Worm (Caenorhabditis elegans): ENCODE measurements around the gene dpf-1.
A peak's percentile ranks its signal among the peaks of the same experiment; 100 is the strongest.

Gene dpf-1

ce11 chrV:15503603-15504002, 32.5 kb downstream of the dpf-1 start:
- no peak for TF ChIP-seq unc-62 (GFP tag; optimal IDR thresholded peaks at IDR 0.05)
- TF ChIP-seq ceh-39 (tag; optimal IDR thresholded peaks at IDR 0.05), result no peak
- TF ChIP-seq blmp-1 (tag; optimal IDR thresholded peaks at IDR 0.05), result no peak
- TF ChIP-seq M03D4.4 (tag; optimal IDR thresholded peaks at IDR 0.05), result no peak

ce11 chrV:15505068-15505467, 33.9 kb downstream of the dpf-1 start:
- TF ChIP-seq zip-8 (tag; optimal IDR thresholded peaks at IDR 0.05), result no peak
- no peak for TF ChIP-seq unc-39 (tag; optimal IDR thresholded peaks at IDR 0.05)
- TF ChIP-seq nhr-2 (tag; optimal IDR thresholded peaks at IDR 0.05), result no peak
- TF ChIP-seq nhr-76 (tag; optimal IDR thresholded peaks at IDR 0.05), result no peak
- TF ChIP-seq lsy-2 (tag; optimal IDR thresholded peaks at IDR 0.05), result no peak
- TF ChIP-seq tbx-8 (GFP tag; optimal IDR thresholded peaks at IDR 0.05), result no peak
- TF ChIP-seq ham-2 (GFP tag; optimal IDR thresholded peaks at IDR 0.05), result peak; percentile 43
- no peak for TF ChIP-seq ztf-11 (tag; optimal IDR thresholded peaks at IDR 0.05)
- TF ChIP-seq nhr-12 (tag; optimal IDR thresholded peaks at IDR 0.05), result no peak
- TF ChIP-seq unc-62 (GFP tag; optimal IDR thresholded peaks at IDR 0.05), result no peak
- TF ChIP-seq M03D4.4 (tag; optimal IDR thresholded peaks at IDR 0.05), result peak; percentile 54
- no peak for TF ChIP-seq elt-1 (tag; optimal IDR thresholded peaks at IDR 0.05; ENCODE audit: borderline replicate concordance, insufficient read depth)
- peak; percentile 3 for TF ChIP-seq sem-2 (GFP tag; optimal IDR thresholded peaks at IDR 0.05)
- TF ChIP-seq mab-5 (tag; optimal IDR thresholded peaks at IDR 0.05), result no peak
- TF ChIP-seq blmp-1 (tag; optimal IDR thresholded peaks at IDR 0.05), result no peak
- no peak for TF ChIP-seq lin-32 (GFP tag; optimal IDR thresholded peaks at IDR 0.05)
- no peak for TF ChIP-seq lin-13 (tag; optimal IDR thresholded peaks at IDR 0.05)
- no peak for TF ChIP-seq ceh-39 (tag; optimal IDR thresholded peaks at IDR 0.05)
- TF ChIP-seq unc-120 (tag; optimal IDR thresholded peaks at IDR 0.05; ENCODE audit: poor library complexity, severe bottlenecking), result no peak
- TF ChIP-seq flh-1 (GFP tag; optimal IDR thresholded peaks at IDR 0.05), result peak; percentile 3
- TF ChIP-seq ceh-83 (GFP tag; optimal IDR thresholded peaks at IDR 0.05), result no peak
- TF ChIP-seq nhr-28 (tag; optimal IDR thresholded peaks at IDR 0.05), result no peak
- TF ChIP-seq drap-1 (GFP tag; optimal IDR thresholded peaks at IDR 0.05), result peak; percentile 87
- no peak for TF ChIP-seq elt-3 (tag; optimal IDR thresholded peaks at IDR 0.05)
- TF ChIP-seq hlh-1 (tag; optimal IDR thresholded peaks at IDR 0.05), result no peak
- TF ChIP-seq cnd-1 (tag; optimal IDR thresholded peaks at IDR 0.05), result peak; percentile 72
- no peak for TF ChIP-seq mep-1 (tag; optimal IDR thresholded peaks at IDR 0.05)
- no peak for TF ChIP-seq nhr-237 (tag; optimal IDR thresholded peaks at IDR 0.05)
- TF ChIP-seq pha-4 (tag; optimal IDR thresholded peaks at IDR 0.05), result peak; percentile 5
- no peak for TF ChIP-seq snpc-4 (tag; optimal IDR thresholded peaks at IDR 0.05)
- TF ChIP-seq sptf-1 (tag; optimal IDR thresholded peaks at IDR 0.05), result peak; percentile 68
- peak; percentile 11 for TF ChIP-seq ceh-43 (GFP tag; optimal IDR thresholded peaks at IDR 0.05)
- peak; percentile 42 for TF ChIP-seq bed-3 (GFP tag; optimal IDR thresholded peaks at IDR 0.05)
- TF ChIP-seq ces-1 (GFP tag; optimal IDR thresholded peaks at IDR 0.05), result no peak
- TF ChIP-seq mls-2 (tag; optimal IDR thresholded peaks at IDR 0.05), result peak; percentile 39

- TF ChIP-seq sptf-1 (tag; optimal IDR thresholded peaks at IDR 0.05) (peak; percentile 16), ham-2 (GFP tag; optimal IDR thresholded peaks at IDR 0.05) (no peak), mep-1 (tag; optimal IDR thresholded peaks at IDR 0.05) (peak; percentile 85), mls-2 (tag; optimal IDR thresholded peaks at IDR 0.05) (peak; percentile 33), cnd-1 (tag; optimal IDR thresholded peaks at IDR 0.05) (peak; percentile 6), hlh-1 (tag; optimal IDR thresholded peaks at IDR 0.05) (peak; percentile 17), drap-1 (GFP tag; optimal IDR thresholded peaks at IDR 0.05) (peak; percentile 70), nhr-237 (tag; optimal IDR thresholded peaks at IDR 0.05) (peak; percentile 77), pha-4 (tag; optimal IDR thresholded peaks at IDR 0.05) (peak; percentile 87), elt-3 (tag; optimal IDR thresholded peaks at IDR 0.05) (no peak), nhr-28 (tag; optimal IDR thresholded peaks at IDR 0.05) (no peak), lin-13 (tag; optimal IDR thresholded peaks at IDR 0.05) (peak; percentile 80), ces-1 (GFP tag; optimal IDR thresholded peaks at IDR 0.05) (peak; percentile 96), lsy-2 (tag; optimal IDR thresholded peaks at IDR 0.05) (peak; percentile 98), elt-1 (tag; optimal IDR thresholded peaks at IDR 0.05; ENCODE audit: borderline replicate concordance, insufficient read depth) (no peak)
Measured at ce11 chrV:15511613-15512216, 40.6 kb downstream of the dpf-1 start, which contains the start of gene rpl-38. rpl-38 (plus strand) TSS chrV:15512166.
